Worm (Caenorhabditis elegans) whole organism, early embryonic: Measurements from ENCODE around the gene srsx-34.

Source experiments
- B0310.2 ChIP-seq: sonication (generic microtip); optimal IDR thresholded peaks from 2 replicates; lab custom pipeline; 2016; ENCODE audit warnings: mild to moderate bottlenecking, missing genetic modification characterization, missing compliant biosample characterization
- F13C5.2 ChIP-seq: sonication (generic microtip); optimal IDR thresholded peaks from 2 replicates; lab custom pipeline; 2017; ENCODE audit warnings: mild to moderate bottlenecking, missing genetic modification characterization, inconsistent platforms, missing compliant biosample characterization
- aly-1 ChIP-seq: sonication (generic microtip); optimal IDR thresholded peaks from 2 replicates; lab custom pipeline; 2016; ENCODE audit warnings: missing genetic modification characterization, missing compliant biosample characterization
- ama-1 ChIP-seq: fragments of 150-350 bp; optimal IDR thresholded peaks from 2 replicates; lab custom pipeline; 2014
- ceh-13 ChIP-seq: fragments of 200-800 bp; sonication (Bioruptor generic); optimal IDR thresholded peaks from 2 replicates; lab custom pipeline; 2018; ENCODE audit warnings: mild to moderate bottlenecking, missing genetic modification characterization, missing compliant biosample characterization
- ceh-36 ChIP-seq: sonication (generic microtip); optimal IDR thresholded peaks from 2 replicates; lab custom pipeline; 2016; ENCODE audit warnings: missing genetic modification characterization, inconsistent platforms, missing compliant biosample characterization
- ets-7 ChIP-seq: sonication (generic microtip); optimal IDR thresholded peaks from 2 replicates; lab custom pipeline; 2016; ENCODE audit warnings: missing genotype, missing genetic modification characterization, missing compliant biosample characterization
- flt-1 ChIP-seq: fragments of 200-800 bp; sonication (Bioruptor generic); IDR thresholded peaks from 2 replicates; pipeline ENCODE4 v1.3.6; 2022; ENCODE audit warnings: missing genetic modification characterization, missing compliant biosample characterization
- hmbx-1 ChIP-seq: sonication (generic microtip); optimal IDR thresholded peaks from 2 replicates; lab custom pipeline; 2016; ENCODE audit warnings: mild to moderate bottlenecking, missing genetic modification characterization, missing compliant biosample characterization
- hmg-4 ChIP-seq: fragments of 200-800 bp; sonication (Bioruptor generic); optimal IDR thresholded peaks from 2 replicates; lab custom pipeline; 2018; ENCODE audit warnings: mild to moderate bottlenecking, missing genetic modification characterization, missing compliant biosample characterization
- hnd-1 ChIP-seq: sonication (generic microtip); optimal IDR thresholded peaks from 2 replicates; lab custom pipeline; 2016; ENCODE audit warnings: missing genetic modification characterization, missing compliant biosample characterization
- pes-1 ChIP-seq: fragments of 200-800 bp; sonication (Bioruptor generic); IDR thresholded peaks from 2 replicates; pipeline ENCODE4 v1.3.6; 2022; ENCODE audit warnings: missing genetic modification reagents, missing genetic modification characterization, missing compliant biosample characterization
- scrt-1 ChIP-seq: fragments of 200-800 bp; sonication (Bioruptor generic); IDR thresholded peaks from 2 replicates; pipeline ENCODE4 v1.3.6; 2022; ENCODE audit warnings: missing genetic modification characterization, missing compliant biosample characterization
- sea-1 ChIP-seq: fragments of 200-800 bp; sonication (Bioruptor generic); conservative IDR thresholded peaks from 2 replicates; pipeline ENCODE4 v1.3.6; 2022; ENCODE audit warnings: missing genetic modification characterization, missing compliant biosample characterization
- tbx-11 ChIP-seq: fragments of 200-800 bp; sonication (Bioruptor generic); IDR thresholded peaks from 2 replicates; pipeline ENCODE4 v1.3.6; 2022; ENCODE audit warnings: missing genetic modification characterization, missing compliant biosample characterization
- tbx-37 ChIP-seq: fragments of 200-800 bp; sonication (Bioruptor generic); conservative IDR thresholded peaks from 2 replicates; pipeline ENCODE4 v1.3.6; 2022; ENCODE audit warnings: missing genetic modification reagents, missing genetic modification characterization, missing compliant biosample characterization
- tra-4 ChIP-seq: sonication (generic microtip); optimal IDR thresholded peaks from 2 replicates; lab custom pipeline; 2017; ENCODE audit warnings: missing genetic modification characterization, missing compliant biosample characterization

The srsx-34 gene

ce11 chrV:9005243-9005642 is 30.5 kb upstream of the srsx-34 start, which contains the start of gene srx-3:
srx-3 (plus strand) TSS chrV:9005543.
- no peak for TF ChIP-seq hnd-1
- no peak for TF ChIP-seq ama-1
- TF ChIP-seq tbx-37, result no peak
- TF ChIP-seq hmbx-1, result no peak
- no peak for TF ChIP-seq flt-1 (GFP tag; lab: Robert Waterston, UW)
- no peak for TF ChIP-seq hmg-4 (GFP tag; lab: Kevin White, UChicago)
- no peak for TF ChIP-seq B0310.2 (tag; lab: Kevin White, UChicago)
- no peak for TF ChIP-seq tra-4 (tag; lab: Kevin White, UChicago)
- no peak for TF ChIP-seq ceh-13 (GFP tag; lab: Kevin White, UChicago)
- TF ChIP-seq ceh-36 (tag; lab: Kevin White, UChicago), result no peak
- no peak for TF ChIP-seq pes-1
- no peak for TF ChIP-seq ets-7 (tag; lab: Kevin White, UChicago)
- TF ChIP-seq F13C5.2, result no peak
- no peak for TF ChIP-seq scrt-1 (GFP tag; lab: Robert Waterston, UW)
- TF ChIP-seq sea-1 (GFP tag; lab: Robert Waterston, UW), result no peak
- no peak for TF ChIP-seq tbx-11 (GFP tag; lab: Robert Waterston, UW)
- no peak for TF ChIP-seq aly-1 (tag; lab: Kevin White, UChicago)

- TF ChIP-seq hnd-1 (no peak), flt-1 (GFP tag; lab: Robert Waterston, UW) (no peak), tbx-37 (no peak), ets-7 (tag; lab: Kevin White, UChicago) (no peak), F13C5.2 (no peak), B0310.2 (tag; lab: Kevin White, UChicago) (no peak), ceh-36 (tag; lab: Kevin White, UChicago) (no peak), pes-1 (no peak), scrt-1 (GFP tag; lab: Robert Waterston, UW) (no peak), hmg-4 (GFP tag; lab: Kevin White, UChicago) (no peak), ama-1 (no peak), tra-4 (tag; lab: Kevin White, UChicago) (no peak), ceh-13 (GFP tag; lab: Kevin White, UChicago) (no peak), sea-1 (GFP tag; lab: Robert Waterston, UW) (no peak), hmbx-1 (no peak), aly-1 (tag; lab: Kevin White, UChicago) (no peak), tbx-11 (GFP tag; lab: Robert Waterston, UW) (no peak)
Observed at ce11 chrV:9009175-9009574, 26.6 kb upstream of the srsx-34 start, which contains the start of gene srx-2. srx-2 (plus strand) TSS chrV:9009475.

ce11 chrV:9013765-9014164 is 22.0 kb upstream of the srsx-34 start, which contains the start of gene srh-201:
srh-201 (minus strand) TSS chrV:9013865.
- TF ChIP-seq ceh-36 (tag; lab: Kevin White, UChicago), result no peak
- TF ChIP-seq tra-4 (tag; lab: Kevin White, UChicago), result no peak
- TF ChIP-seq B0310.2 (tag; lab: Kevin White, UChicago), result no peak
- TF ChIP-seq pes-1, result no peak
- TF ChIP-seq hnd-1, result no peak
- TF ChIP-seq sea-1 (GFP tag; lab: Robert Waterston, UW), result no peak
- TF ChIP-seq flt-1 (GFP tag; lab: Robert Waterston, UW), result no peak
- TF ChIP-seq tbx-37, result no peak
- TF ChIP-seq scrt-1 (GFP tag; lab: Robert Waterston, UW), result no peak

- TF ChIP-seq tbx-11 (GFP tag; lab: Robert Waterston, UW) (no peak), ama-1 (no peak)
Observed at ce11 chrV:9015540-9015939, 20.2 kb upstream of the srsx-34 start, which contains the start of gene srt-18. srt-18 (minus strand) TSS chrV:9015640.

ce11 chrV:9016479-9016878 is 19.3 kb upstream of the srsx-34 start, which contains the start of gene oac-40:
oac-40 (plus strand) TSS chrV:9016779.
- no peak for TF ChIP-seq pes-1
- TF ChIP-seq ceh-13 (GFP tag; lab: Kevin White, UChicago), result no peak
- no peak for TF ChIP-seq hmbx-1
- no peak for TF ChIP-seq B0310.2 (tag; lab: Kevin White, UChicago)
- no peak for TF ChIP-seq flt-1 (GFP tag; lab: Robert Waterston, UW)
- TF ChIP-seq ama-1, result no peak
- no peak for TF ChIP-seq hmg-4 (GFP tag; lab: Kevin White, UChicago)
- no peak for TF ChIP-seq F13C5.2
- no peak for TF ChIP-seq aly-1 (tag; lab: Kevin White, UChicago)
- TF ChIP-seq ceh-36 (tag; lab: Kevin White, UChicago), result no peak
- TF ChIP-seq hnd-1, result no peak
- TF ChIP-seq tbx-11 (GFP tag; lab: Robert Waterston, UW), result no peak
- no peak for TF ChIP-seq scrt-1 (GFP tag; lab: Robert Waterston, UW)
- no peak for TF ChIP-seq tbx-37
- TF ChIP-seq tra-4 (tag; lab: Kevin White, UChicago), result no peak
- TF ChIP-seq ets-7 (tag; lab: Kevin White, UChicago), result no peak
- TF ChIP-seq sea-1 (GFP tag; lab: Robert Waterston, UW), result no peak

ce11 chrV:9018871-9019270 is 16.9 kb upstream of the srsx-34 start:
- TF ChIP-seq tra-4 (tag; lab: Kevin White, UChicago) (no peak), aly-1 (tag; lab: Kevin White, UChicago) (no peak), hnd-1 (no peak), pes-1 (no peak), tbx-11 (GFP tag; lab: Robert Waterston, UW) (no peak), flt-1 (GFP tag; lab: Robert Waterston, UW) (no peak), tbx-37 (no peak), ceh-13 (GFP tag; lab: Kevin White, UChicago) (no peak), sea-1 (GFP tag; lab: Robert Waterston, UW) (no peak), hmg-4 (GFP tag; lab: Kevin White, UChicago) (no peak), ceh-36 (tag; lab: Kevin White, UChicago) (no peak), hmbx-1 (no peak), ets-7 (tag; lab: Kevin White, UChicago) (no peak), B0310.2 (tag; lab: Kevin White, UChicago) (no peak), ama-1 (no peak), scrt-1 (GFP tag; lab: Robert Waterston, UW) (no peak), F13C5.2 (no peak)

ce11 chrV:9022078-9022477 is 13.7 kb upstream of the srsx-34 start, which contains the start of gene oac-41:
oac-41 (minus strand) TSS chrV:9022178.
- TF ChIP-seq scrt-1 (GFP tag; lab: Robert Waterston, UW), result no peak
- no peak for TF ChIP-seq tra-4 (tag; lab: Kevin White, UChicago)
- no peak for TF ChIP-seq sea-1 (GFP tag; lab: Robert Waterston, UW)
- no peak for TF ChIP-seq B0310.2 (tag; lab: Kevin White, UChicago)
- TF ChIP-seq hnd-1, result no peak
- TF ChIP-seq ets-7 (tag; lab: Kevin White, UChicago), result no peak
- no peak for TF ChIP-seq ceh-13 (GFP tag; lab: Kevin White, UChicago)
- no peak for TF ChIP-seq aly-1 (tag; lab: Kevin White, UChicago)
